Worm (Caenorhabditis elegans): Measurements from ENCODE around the gene B0280.7.

The B0280.7 gene

DNA sequence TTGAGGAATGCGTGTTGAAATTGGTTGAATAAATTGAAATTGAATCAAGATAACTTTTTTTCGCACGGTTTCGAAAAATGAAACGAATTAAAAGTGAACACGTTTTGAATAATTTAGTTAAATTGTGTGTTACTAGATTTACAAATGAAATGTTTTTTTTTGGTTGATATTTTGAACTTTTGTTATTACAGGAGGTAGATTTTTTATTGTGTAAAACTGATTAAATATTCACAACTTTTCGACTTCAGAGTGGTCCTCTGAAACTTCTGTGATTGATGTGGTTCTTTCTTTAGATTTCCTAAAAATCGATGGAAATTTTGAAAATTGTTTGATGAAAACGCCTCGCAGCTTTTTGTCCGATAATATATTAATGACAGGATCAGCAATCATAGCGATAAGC is 35.3 kb downstream of the B0280.7 start, which contains the start of gene ZK418.13:
TSS of gene ZK418.13 (minus strand) at position 101 of the 400 bp plus-strand sequence.
- TF ChIP-seq lin-35 (GFP tag; optimal IDR thresholded peaks at IDR 0.05) (no peak), alr-1 (tag; optimal IDR thresholded peaks at IDR 0.05; ENCODE audit: borderline replicate concordance) (no peak), ets-5 (GFP tag; IDR thresholded peaks at IDR 0.05) (no peak), C04F5.9 (tag; optimal IDR thresholded peaks at IDR 0.05) (no peak)

- TF ChIP-seq C16A3.4 (tag; optimal IDR thresholded peaks at IDR 0.05) (peak; percentile 79), fos-1 (tag; optimal IDR thresholded peaks at IDR 0.05) (peak; percentile 30), unc-86 (tag; optimal IDR thresholded peaks at IDR 0.05) (peak; percentile 36), blmp-1 (tag; optimal IDR thresholded peaks at IDR 0.05) (peak; percentile 6), lin-13 (GFP tag; optimal IDR thresholded peaks at IDR 0.05) (peak; percentile 6), ceh-63 (GFP tag; optimal IDR thresholded peaks at IDR 0.05) (no peak), nhr-90 (tag; optimal IDR thresholded peaks at IDR 0.05; ENCODE audit: poor library complexity) (peak; percentile 45), ceh-82 (tag; optimal IDR thresholded peaks at IDR 0.05) (peak; percentile 29 to 68 (median 42)), dpl-1 (GFP tag; optimal IDR thresholded peaks at IDR 0.05) (peak; percentile 92 to 97 (median 96)), efl-1 (optimal IDR thresholded peaks at IDR 0.05) (peak; percentile 97 to 99), efl-1 (GFP tag; optimal IDR thresholded peaks at IDR 0.05 in 1 of 2) (peak; percentile 97 to 100), xbp-1 (tag; optimal IDR thresholded peaks at IDR 0.05) (peak; percentile 45), unc-98 (GFP tag; IDR thresholded peaks at IDR 0.05) (no peak), ama-1 (optimal IDR thresholded peaks at IDR 0.05) (no peak), nhr-71 (tag; optimal IDR thresholded peaks at IDR 0.05) (peak; percentile 70), ztf-4 (tag; optimal IDR thresholded peaks at IDR 0.05) (no peak), tbx-2 (tag; optimal IDR thresholded peaks at IDR 0.05) (peak; percentile 37), lin-15B (tag; optimal IDR thresholded peaks at IDR 0.05) (peak; percentile 27), nhr-19 (GFP tag; conservative IDR thresholded peaks at IDR 0.05) (peak; percentile 55), egl-13 (tag; optimal IDR thresholded peaks at IDR 0.05) (no peak), pag-3 (tag; optimal IDR thresholded peaks at IDR 0.05; ENCODE audit: borderline replicate concordance, insufficient read depth) (no peak), snu-23 (GFP tag; optimal IDR thresholded peaks at IDR 0.05) (peak; percentile 54), snpc-4 (tag; optimal IDR thresholded peaks at IDR 0.05) (peak; percentile 25), sox-4 (tag; optimal IDR thresholded peaks at IDR 0.05) (no peak), nhr-237 (tag; optimal IDR thresholded peaks at IDR 0.05) (no peak), mdl-1 (tag; optimal IDR thresholded peaks at IDR 0.05) (peak in 1 of 2 experiments; percentile 11), mep-1 (tag; optimal IDR thresholded peaks at IDR 0.05) (peak; percentile 42), fkh-10 (GFP tag; optimal IDR thresholded peaks at IDR 0.05) (no peak), rnt-1 (tag; optimal IDR thresholded peaks at IDR 0.05) (peak; percentile 78), fkh-4 (tag; optimal IDR thresholded peaks at IDR 0.05; ENCODE audit: borderline replicate concordance) (no peak), C04F5.9 (tag; optimal IDR thresholded peaks at IDR 0.05) (no peak), lsy-2 (tag; optimal IDR thresholded peaks at IDR 0.05) (peak; percentile 73 to 82), aly-2 (tag; optimal IDR thresholded peaks at IDR 0.05) (peak; percentile 20), F16B12.6 (tag; optimal IDR thresholded peaks at IDR 0.05) (peak; percentile 66), lin-39 (tag; optimal IDR thresholded peaks at IDR 0.05) (peak; percentile 15), skn-1 (tag; optimal IDR thresholded peaks at IDR 0.05) (peak; percentile 78), unc-62 (GFP tag; optimal IDR thresholded peaks at IDR 0.05) (no peak), nhr-47 (tag; optimal IDR thresholded peaks at IDR 0.05) (peak; percentile 75), lin-35 (GFP tag; optimal IDR thresholded peaks at IDR 0.05) (peak; percentile 97 to 99), swsn-7 (tag; optimal IDR thresholded peaks at IDR 0.05) (peak; percentile 57), lin-14 (GFP tag; optimal IDR thresholded peaks at IDR 0.05) (no peak), nhr-20 (tag; optimal IDR thresholded peaks at IDR 0.05) (peak; percentile 48), nhr-85 (tag) (peak; percentile 58)
These were observed 37.8 kb downstream of the B0280.7 start, which contains the start of gene ZK418.5 for ce11 chrIII:7073801-7074386. Gene ZK418.5 (minus strand): TSS chrIII:7073851.
